Fruit fly (Drosophila melanogaster) whole organism, embryonic: ENCODE data around the gene CG2747.

Experiments
- Bgb ChIP-seq: fragments of 200-800 bp; sonication (Bioruptor generic); IDR thresholded peaks from 2 replicates; pipeline ENCODE4 v1.3.6; 2022; ENCODE audit warnings: missing biosample characterization, missing genetic modification characterization; ENCODE audit not compliant: partially characterized antibody
- Blimp-1 ChIP-seq: fragments of 200-800 bp; sonication (Bioruptor generic); optimal IDR thresholded peaks from 3 replicates; lab custom pipeline; 2018; ENCODE audit warnings: missing biosample characterization, missing genetic modification characterization, mild to moderate bottlenecking, moderate library complexity, missing genetic modification reagents
- CG10979 ChIP-seq: fragments of 200-800 bp; sonication (Bioruptor generic); optimal IDR thresholded peaks from 2 replicates; lab custom pipeline; 2018; ENCODE audit warnings: missing biosample characterization, mild to moderate bottlenecking, missing genetic modification characterization, moderate library complexity
- CG11085 ChIP-seq: fragments of 200-800 bp; sonication (Bioruptor generic); IDR thresholded peaks from 2 replicates; pipeline ENCODE4 v1.3.6; 2022; ENCODE audit warnings: missing biosample characterization, missing genetic modification characterization
- CG11456 ChIP-seq: fragments of 200-800 bp; sonication (Bioruptor generic); IDR thresholded peaks from 3 replicates; pipeline ENCODE4 v1.3.6; 2022; ENCODE audit warnings: missing biosample characterization, missing genetic modification characterization
- CG11723 ChIP-seq: fragments of 200-800 bp; sonication (Bioruptor generic); optimal IDR thresholded peaks from 2 replicates; lab custom pipeline; 2017; ENCODE audit warnings: missing biosample characterization, mild to moderate bottlenecking, missing genetic modification characterization
- CG16863 ChIP-seq: fragments of 200-800 bp; sonication (Bioruptor generic); optimal IDR thresholded peaks from 3 replicates; lab custom pipeline; 2016; ENCODE audit warnings: missing biosample characterization, missing genetic modification characterization
- CG17359 ChIP-seq: fragments of 200-800 bp; sonication (Bioruptor generic); optimal IDR thresholded peaks from 3 replicates; lab custom pipeline; 2018; ENCODE audit warnings: missing biosample characterization, mild to moderate bottlenecking, missing genetic modification characterization, moderate library complexity
- CG17385 ChIP-seq: fragments of 200-800 bp; sonication (Bioruptor generic); optimal IDR thresholded peaks from 3 replicates; lab custom pipeline; 2018; ENCODE audit warnings: missing biosample characterization, mild to moderate bottlenecking, missing genetic modification characterization
- CG17829 ChIP-seq: fragments of 200-800 bp; optimal IDR thresholded peaks from 2 replicates; lab custom pipeline; 2019; ENCODE audit warnings: missing biosample characterization, mild to moderate bottlenecking, missing genetic modification characterization, moderate library complexity
- CG18262 ChIP-seq: fragments of 200-800 bp; optimal IDR thresholded peaks from 3 replicates; lab custom pipeline; 2019; ENCODE audit warnings: missing biosample characterization, mild to moderate bottlenecking, missing genetic modification characterization, moderate library complexity
- CG2199 ChIP-seq: fragments of 200-800 bp; sonication (Bioruptor generic); IDR thresholded peaks from 3 replicates; pipeline ENCODE4 v1.3.6; 2022; ENCODE audit warnings: missing biosample characterization, missing genetic modification characterization
- CG2202 ChIP-seq: fragments of 200-800 bp; sonication (Bioruptor generic); optimal IDR thresholded peaks from 2 replicates; lab custom pipeline; 2018; ENCODE audit warnings: missing biosample characterization, mild to moderate bottlenecking, missing genetic modification characterization
- CG2712 ChIP-seq: fragments of 200-800 bp; optimal IDR thresholded peaks from 3 replicates; lab custom pipeline; 2019; ENCODE audit warnings: missing biosample characterization, mild to moderate bottlenecking, missing genetic modification characterization, moderate library complexity
- CG34224 ChIP-seq: fragments of 200-800 bp; sonication (Bioruptor generic); IDR thresholded peaks from 3 replicates; pipeline ENCODE4 v1.3.6; 2022; ENCODE audit warnings: missing biosample characterization, missing genetic modification characterization; ENCODE audit not compliant: partially characterized antibody
- CG4282 ChIP-seq: fragments of 200-800 bp; sonication (Bioruptor generic); optimal IDR thresholded peaks from 2 replicates; lab custom pipeline; 2016; ENCODE audit warnings: missing biosample characterization, missing genetic modification characterization
- CG4617 ChIP-seq: fragments of 200-800 bp; sonication (Bioruptor generic); optimal IDR thresholded peaks from 3 replicates; lab custom pipeline; 2016; ENCODE audit warnings: missing biosample characterization, missing genetic modification characterization, borderline replicate concordance
- CG4730 ChIP-seq: fragments of 200-800 bp; sonication (Bioruptor generic); IDR thresholded peaks from 2 replicates; pipeline ENCODE4 v1.3.6; 2022; ENCODE audit warnings: missing biosample characterization, missing genetic modification characterization
- CG4854 ChIP-seq: fragments of 200-800 bp; sonication (Bioruptor generic); optimal IDR thresholded peaks from 2 replicates; lab custom pipeline; 2016; ENCODE audit warnings: missing biosample characterization, missing genetic modification characterization, inconsistent platforms
- CG6854 ChIP-seq: fragments of 200-800 bp; sonication (Bioruptor generic); optimal IDR thresholded peaks from 3 replicates; lab custom pipeline; 2017; ENCODE audit warnings: missing biosample characterization, mild to moderate bottlenecking, missing genetic modification characterization
- CG7372 ChIP-seq: fragments of 200-800 bp; sonication (Bioruptor generic); IDR thresholded peaks from 2 replicates; pipeline ENCODE4 v1.3.6; 2022; ENCODE audit warnings: missing biosample characterization, missing genetic modification characterization
- CG9437 ChIP-seq: fragments of 200-800 bp; sonication (Bioruptor generic); optimal IDR thresholded peaks from 2 replicates; lab custom pipeline; 2018; ENCODE audit warnings: missing biosample characterization, mild to moderate bottlenecking, missing genetic modification characterization
- CTCF ChIP-seq: fragments of 200-800 bp; sonication (Bioruptor generic); optimal IDR thresholded peaks from 2 replicates; lab custom pipeline; 2017; ENCODE audit warnings: missing biosample characterization, mild to moderate bottlenecking, missing genetic modification characterization, moderate library complexity
- CoRest ChIP-seq: fragments of 200-800 bp; sonication (Bioruptor generic); optimal IDR thresholded peaks from 3 replicates; lab custom pipeline; 2018; ENCODE audit warnings: missing biosample characterization, mild to moderate bottlenecking, missing genetic modification characterization, moderate library complexity
- Fer3 ChIP-seq: fragments of 200-800 bp; sonication (Bioruptor generic); optimal IDR thresholded peaks from 2 replicates; lab custom pipeline; 2018; ENCODE audit warnings: missing biosample characterization, mild to moderate bottlenecking, missing genetic modification characterization, moderate library complexity
- H2.0 ChIP-seq: fragments of 200-800 bp; sonication (Bioruptor generic); IDR thresholded peaks from 2 replicates; pipeline ENCODE4 v1.3.6; 2022; ENCODE audit warnings: missing biosample characterization, missing genetic modification characterization
- HLH54F ChIP-seq: fragments of 200-800 bp; sonication (Bioruptor generic); optimal IDR thresholded peaks from 3 replicates; lab custom pipeline; 2016; ENCODE audit warnings: missing biosample characterization, missing genetic modification characterization
- HmgZ ChIP-seq: fragments of 200-800 bp; sonication (Bioruptor generic); optimal IDR thresholded peaks from 2 replicates; lab custom pipeline; 2018; ENCODE audit warnings: missing biosample characterization, mild to moderate bottlenecking, missing genetic modification characterization
- Lhr ChIP-seq: fragments of 200-800 bp; sonication (Bioruptor generic); optimal IDR thresholded peaks from 3 replicates; lab custom pipeline; 2017; ENCODE audit warnings: mild to moderate bottlenecking, missing biosample characterization, missing genetic modification reagents, missing genetic modification characterization
- Med ChIP-seq: fragments of 200-800 bp; sonication (Bioruptor generic); peaks from one replicate; lab custom pipeline; 2016; ENCODE audit warnings: missing biosample characterization, missing genetic modification characterization, mild to moderate bottlenecking, inconsistent platforms, moderate library complexity
- Rfx ChIP-seq: fragments of 200-800 bp; sonication (Bioruptor generic); IDR thresholded peaks from 2 replicates; pipeline ENCODE4 v1.3.6; 2022; ENCODE audit warnings: missing biosample characterization, missing genetic modification characterization
- Sry-β ChIP-seq: fragments of 200-800 bp; sonication (Bioruptor generic); optimal IDR thresholded peaks from 2 replicates; lab custom pipeline; 2018; ENCODE audit warnings: missing biosample characterization, mild to moderate bottlenecking, missing genetic modification characterization, moderate library complexity
- amos ChIP-seq: fragments of 200-800 bp; sonication (Bioruptor generic); IDR thresholded peaks from 2 replicates; pipeline ENCODE4 v1.3.6; 2022; ENCODE audit warnings: missing biosample characterization, missing genetic modification characterization; ENCODE audit not compliant: partially characterized antibody
- aop ChIP-seq: fragments of 200-800 bp; sonication (Bioruptor generic); IDR thresholded peaks from 2 replicates; pipeline ENCODE4 v1.3.6; 2022; ENCODE audit warnings: missing biosample characterization, missing genetic modification characterization
- ash1 ChIP-seq: fragments of 200-800 bp; sonication (Bioruptor generic); optimal IDR thresholded peaks from 2 replicates; lab custom pipeline; 2018; ENCODE audit warnings: missing biosample characterization, mild to moderate bottlenecking, missing genetic modification characterization
- bbx ChIP-seq: fragments of 200-800 bp; sonication (Bioruptor generic); IDR thresholded peaks from 2 replicates; pipeline ENCODE4 v1.3.6; 2022; ENCODE audit warnings: missing biosample characterization, missing genetic modification characterization; ENCODE audit not compliant: partially characterized antibody
- cad ChIP-seq: fragments of >200 bp; optimal IDR thresholded peaks from 2 replicates; lab custom pipeline; 2017; ENCODE audit warnings: missing biosample characterization, missing genetic modification characterization
- cg ChIP-seq: fragments of 200-800 bp; sonication (Bioruptor generic); optimal IDR thresholded peaks from 3 replicates; lab custom pipeline; 2019; ENCODE audit warnings: missing biosample characterization, mild to moderate bottlenecking, missing genetic modification characterization, moderate library complexity
- da ChIP-seq: fragments of 200-800 bp; sonication (Bioruptor generic); optimal IDR thresholded peaks from 2 replicates; lab custom pipeline; 2016; ENCODE audit warnings: missing biosample characterization, missing genetic modification characterization
- danr ChIP-seq: fragments of 200-800 bp; sonication (Bioruptor generic); IDR thresholded peaks from 2 replicates; pipeline ENCODE4 v1.3.6; 2022; ENCODE audit warnings: missing biosample characterization, missing genetic modification characterization
- ems ChIP-seq: fragments of 200-800 bp; sonication (Bioruptor generic); optimal IDR thresholded peaks from 3 replicates; lab custom pipeline; 2016; ENCODE audit warnings: missing biosample characterization, missing genetic modification characterization
- hkb ChIP-seq, 2 experiments: fragments of 200-800 bp in 1 of 2; fragments of >200 bp in 1 of 2; sonication (Bioruptor generic) in 1 of 2; IDR thresholded peaks in 1 of 2; optimal IDR thresholded peaks in 1 of 2; 2 replicates each; pipeline versions ENCODE4 v1.3.6 to Lab custom; 2017 to 2022; ENCODE audit warnings: missing biosample characterization in 1 of 2, missing genetic modification characterization in 1 of 2
- knrl ChIP-seq: fragments of 200-800 bp; sonication (Bioruptor generic); IDR thresholded peaks from 3 replicates; pipeline ENCODE4 v1.3.6; 2022; ENCODE audit warnings: missing biosample characterization, missing genetic modification characterization; ENCODE audit not compliant: partially characterized antibody
- lmd ChIP-seq: fragments of 200-800 bp; sonication (Bioruptor generic); IDR thresholded peaks from 2 replicates; pipeline ENCODE4 v1.3.6; 2022; ENCODE audit warnings: missing biosample characterization, missing genetic modification characterization
- sens ChIP-seq: fragments of 200-800 bp; sonication (Bioruptor generic); peaks from one replicate; lab custom pipeline; 2016; ENCODE audit warnings: missing biosample characterization, missing genetic modification characterization
- sqz ChIP-seq: fragments of 200-800 bp; sonication (Bioruptor generic); optimal IDR thresholded peaks from 3 replicates; lab custom pipeline; 2018; ENCODE audit warnings: missing biosample characterization, mild to moderate bottlenecking, missing genetic modification characterization
- trh ChIP-seq: fragments of 200-800 bp; sonication (Bioruptor generic); optimal IDR thresholded peaks from 2 replicates; lab custom pipeline; 2016; ENCODE audit warnings: missing biosample characterization, missing genetic modification characterization
- tx ChIP-seq: fragments of 200-800 bp; sonication (Bioruptor generic); optimal IDR thresholded peaks from 2 replicates; lab custom pipeline; 2016; ENCODE audit warnings: missing biosample characterization, missing genetic modification characterization
- zf30C ChIP-seq: fragments of 200-800 bp; sonication (Bioruptor generic); optimal IDR thresholded peaks from 3 replicates; lab custom pipeline; 2018; ENCODE audit warnings: missing biosample characterization, mild to moderate bottlenecking, missing genetic modification characterization

Gene CG2747

DNA sequence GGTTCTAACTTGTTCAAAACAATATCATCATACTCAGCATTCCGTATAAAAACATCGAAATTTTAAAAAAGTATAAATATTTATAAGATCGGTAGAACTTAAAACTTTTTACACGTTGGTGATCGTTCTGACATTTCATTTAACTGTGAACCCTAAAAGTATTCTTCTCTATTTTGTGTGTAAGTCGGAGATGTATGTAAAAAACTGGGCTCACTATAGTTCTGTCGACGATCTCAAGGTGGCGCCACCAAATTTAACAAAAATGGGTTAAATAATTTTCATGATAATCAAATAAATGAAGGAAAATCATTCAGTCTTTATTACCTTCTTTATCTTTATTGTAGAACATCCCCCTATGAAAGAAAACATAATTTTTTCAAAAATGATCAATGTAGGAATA lies 49.2 kb downstream of the CG2747 start (continued):
- TF ChIP-seq sqz (GFP tag; lab: Kevin White, UChicago) (no peak), CTCF (peak; percentile 96), Rfx (GFP tag; lab: Robert Waterston, UW) (no peak), CG18262 (tag; lab: Kevin White, UChicago) (peak; percentile 22), HmgZ (tag; lab: Kevin White, UChicago) (peak; percentile 8), CG10979 (tag; lab: Kevin White, UChicago) (peak; percentile 10), Lhr (GFP tag; lab: Kevin White, UChicago) (peak; percentile 67), CG2199 (GFP tag; lab: Robert Waterston, UW) (peak; percentile 90), CoRest (tag; lab: Kevin White, UChicago) (peak; percentile 8), amos (GFP tag; lab: Robert Waterston, UW) (peak; percentile 65), Blimp-1 (GFP tag; lab: Kevin White, UChicago) (no peak), CG17829 (tag; lab: Kevin White, UChicago) (peak; percentile 31), Med (GFP tag; lab: Kevin White, UChicago) (peak; percentile 74), CG2712 (tag; lab: Kevin White, UChicago) (peak; percentile 25), bbx (GFP tag; lab: Robert Waterston, UW) (0 out of 2 replicates have a peak, but pooled peaks have one; percentile 8), Bgb (GFP tag; lab: Robert Waterston, UW) (peak; percentile 63), sens (peak; percentile 7), knrl (peak; percentile 32; the same call in 1 of the 3 replicates), CG34224 (GFP tag; lab: Robert Waterston, UW) (no peak)

DNA sequence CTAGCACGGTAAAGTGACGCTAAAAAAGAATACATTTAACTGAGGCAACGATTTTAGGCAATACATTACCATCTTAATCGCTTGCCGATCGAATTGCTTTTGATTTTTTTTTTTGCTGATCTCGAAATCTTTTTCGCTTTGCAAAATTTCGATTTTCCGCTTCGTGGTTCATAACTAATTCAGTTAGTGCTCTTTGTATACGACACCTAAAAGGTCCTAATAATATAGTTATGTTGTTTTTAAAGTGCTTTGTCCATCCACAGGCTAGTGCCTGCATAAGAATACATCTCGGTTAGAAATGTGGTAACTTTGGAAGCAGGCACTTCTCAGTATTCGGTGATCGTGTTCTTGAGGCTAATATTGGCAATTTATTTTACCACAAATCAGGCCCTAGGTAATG lies 50.4 kb downstream of the CG2747 start, which contains the start of gene Sfp84E:
Gene Sfp84E (minus strand): TSS at position 101 of the 400 bp plus-strand sequence.
- TF ChIP-seq aop (GFP tag; lab: Robert Waterston, UW) (no peak), da (no peak), CG4617 (GFP tag; lab: Kevin White, UChicago) (no peak), danr (no peak), CG11085 (no peak), Fer3 (no peak), CG4730 (GFP tag; lab: Robert Waterston, UW) (no peak), ash1 (GFP tag; lab: Kevin White, UChicago) (no peak), CG17359 (tag; lab: Kevin White, UChicago) (no peak), CG16863 (GFP tag; lab: Kevin White, UChicago) (no peak), HLH54F (no peak), ems (GFP tag; lab: Kevin White, UChicago) (no peak), hkb (optimal IDR thresholded peaks at IDR 0.05; lab: Kevin White, UChicago) (no peak), hkb (GFP tag; IDR thresholded peaks at IDR 0.05; lab: Robert Waterston, UW) (no peak), H2.0 (no peak), lmd (GFP tag; lab: Robert Waterston, UW) (no peak), Sry-β (GFP tag; lab: Kevin White, UChicago) (no peak), CG4854 (no peak)

DNA sequence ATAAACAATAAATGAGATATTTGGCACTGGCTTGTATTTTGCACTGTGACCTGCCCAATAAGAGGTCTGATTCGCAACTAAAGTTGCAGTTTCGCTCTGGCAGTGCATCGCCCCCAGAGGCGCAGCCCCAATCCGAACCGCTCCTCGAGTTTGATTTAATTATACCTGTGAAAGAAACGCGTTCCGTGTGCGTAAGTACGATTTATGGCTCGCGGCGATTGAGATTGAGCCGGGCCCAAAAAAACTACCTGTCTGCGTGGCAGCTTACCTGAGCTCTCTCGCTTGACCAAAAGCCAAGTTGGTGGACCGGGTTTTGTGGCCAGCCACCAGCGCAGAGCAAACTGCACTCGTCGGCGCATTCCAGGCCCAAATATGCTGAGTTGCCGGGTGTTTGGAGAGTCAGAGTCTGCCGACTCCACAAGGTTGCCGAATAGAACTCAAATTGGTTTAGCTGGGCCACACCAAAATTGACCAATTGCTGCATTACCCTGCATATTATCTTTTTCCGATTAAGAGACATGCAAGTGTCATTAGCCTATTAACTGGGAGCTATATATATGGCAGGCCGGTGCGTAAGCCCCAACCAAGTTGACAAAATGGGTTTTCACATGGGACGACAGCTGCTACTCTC lies 52.1 kb downstream of the CG2747 start, which contains the start of the genes CD98hc and Os-C:
Gene CD98hc (minus strand): TSS at position 50 of the 631 bp plus-strand sequence.
Gene Os-C (plus strand): TSS at position 581 of the 631 bp plus-strand sequence.
- TF ChIP-seq CG7372 (GFP tag; lab: Robert Waterston, UW) (no peak), zf30C (GFP tag; lab: Kevin White, UChicago) (no peak), CG17385 (GFP tag; lab: Kevin White, UChicago) (no peak), cad (GFP tag; lab: Kevin White, UChicago) (peak; percentile 38), CG6854 (GFP tag; lab: Kevin White, UChicago) (no peak), CG11723 (GFP tag; lab: Kevin White, UChicago) (no peak), CG11456 (GFP tag; lab: Robert Waterston, UW) (0 out of 3 replicates have a peak, but pooled peaks have one; percentile 18), trh (GFP tag; lab: Kevin White, UChicago) (no peak), CG4282 (GFP tag; lab: Kevin White, UChicago) (no peak), CG2202 (tag; lab: Kevin White, UChicago) (no peak), tx (GFP tag; lab: Kevin White, UChicago) (no peak), cg (GFP tag; lab: Kevin White, UChicago) (no peak), CG9437 (GFP tag; lab: Kevin White, UChicago) (no peak)
